Fruit fly (Drosophila melanogaster) Kc167 (cell line): Measurements from ENCODE around the gene Pgant8.

Experiments
- Myc ChIP-seq: fragments of >200 bp; optimal IDR thresholded peaks from 2 replicates; lab custom pipeline; 2017; ENCODE audit warnings: missing external identifiers
- Sin3A ChIP-seq: fragments of >200 bp; optimal IDR thresholded peaks from 2 replicates; lab custom pipeline; 2018; ENCODE audit warnings: missing external identifiers
- h ChIP-seq: fragments of >200 bp; optimal IDR thresholded peaks from 3 replicates; lab custom pipeline; 2018; ENCODE audit warnings: missing external identifiers
- insv ChIP-seq: fragments of >200 bp; optimal IDR thresholded peaks from 3 replicates; lab custom pipeline; 2018; ENCODE audit warnings: missing external identifiers
- psq ChIP-seq: fragments of >200 bp; optimal IDR thresholded peaks from 2 replicates; lab custom pipeline; 2017; ENCODE audit warnings: missing external identifiers
- ttk ChIP-seq: sonication (Bioruptor generic); optimal IDR thresholded peaks from 2 replicates; lab custom pipeline; 2017; ENCODE audit warnings: missing external identifiers

Gene Pgant8

DNA sequence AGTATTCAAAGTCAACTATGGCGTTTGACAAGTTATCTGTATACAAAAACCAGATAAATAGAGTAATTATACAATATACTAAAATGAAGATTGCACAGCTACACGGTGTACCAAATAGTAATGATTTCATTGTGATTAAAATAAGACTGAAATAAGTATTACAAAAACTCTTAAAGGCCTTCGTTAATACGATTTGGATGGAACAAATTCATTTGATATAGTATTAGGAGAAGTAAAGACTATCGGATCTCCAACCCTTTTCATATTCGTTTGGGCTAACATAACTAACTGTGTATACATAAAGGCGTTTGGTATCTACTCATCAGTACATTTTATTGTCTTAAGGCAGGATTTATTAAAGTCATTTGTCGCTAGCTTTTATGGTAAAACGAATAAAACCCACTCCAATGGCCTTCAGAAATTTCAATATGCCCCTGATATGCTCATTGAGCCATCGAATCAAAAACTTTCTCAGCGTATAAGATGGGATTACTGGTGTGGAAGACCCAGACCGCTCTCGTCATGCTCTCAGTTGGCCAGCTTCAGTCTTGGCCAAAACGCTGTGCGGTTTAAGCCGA is at the start of gene Pgant8, which contains the start of gene CG7579:
Gene Pgant8 (plus strand): TSS at position 528 of the 578 bp plus-strand sequence.
Gene CG7579 (minus strand): TSS at position 101 of the 578 bp plus-strand sequence.
- no peak for TF ChIP-seq ttk (lab: Kevin White, UChicago)
- no peak for TF ChIP-seq Sin3A (lab: Kevin White, UChicago)

DNA sequence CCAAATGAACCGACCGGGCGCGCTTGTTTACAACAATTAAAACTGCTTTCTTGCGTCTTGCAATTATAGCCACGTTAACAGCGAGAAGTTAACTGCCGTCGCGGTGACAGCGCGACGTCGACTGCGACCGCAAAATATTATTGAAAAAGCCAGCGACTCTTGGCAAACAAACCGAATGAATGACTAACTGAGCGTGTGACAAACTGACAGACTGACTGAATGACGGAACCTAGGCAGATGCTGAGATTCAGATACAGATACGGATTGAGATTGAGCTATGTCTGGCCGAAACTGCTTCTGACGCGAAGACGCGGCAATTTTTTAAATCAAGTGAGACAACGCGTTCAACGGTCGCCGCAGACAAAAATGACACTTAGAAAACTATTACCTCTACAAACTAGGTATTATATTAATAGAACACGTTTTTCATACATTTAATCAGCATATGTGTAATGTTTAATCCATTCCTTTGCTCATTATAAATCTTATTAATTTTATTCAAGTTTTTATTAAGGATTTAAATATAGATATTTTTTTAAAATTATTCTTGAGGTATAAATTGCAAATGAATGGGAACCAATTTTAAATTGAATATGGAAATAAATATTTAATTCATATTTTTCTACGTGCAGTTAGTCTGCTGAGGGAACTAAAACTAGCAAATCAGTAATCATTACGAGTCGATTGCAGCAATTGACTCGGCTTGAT is 49.1 kb upstream of the Pgant8 start:
- no peak for TF ChIP-seq ttk (lab: Kevin White, UChicago)
- no peak for TF ChIP-seq Sin3A (lab: Kevin White, UChicago)
- no peak for TF ChIP-seq h (lab: Kevin White, UChicago)
- TF ChIP-seq insv (lab: Kevin White, UChicago), result no peak

DNA sequence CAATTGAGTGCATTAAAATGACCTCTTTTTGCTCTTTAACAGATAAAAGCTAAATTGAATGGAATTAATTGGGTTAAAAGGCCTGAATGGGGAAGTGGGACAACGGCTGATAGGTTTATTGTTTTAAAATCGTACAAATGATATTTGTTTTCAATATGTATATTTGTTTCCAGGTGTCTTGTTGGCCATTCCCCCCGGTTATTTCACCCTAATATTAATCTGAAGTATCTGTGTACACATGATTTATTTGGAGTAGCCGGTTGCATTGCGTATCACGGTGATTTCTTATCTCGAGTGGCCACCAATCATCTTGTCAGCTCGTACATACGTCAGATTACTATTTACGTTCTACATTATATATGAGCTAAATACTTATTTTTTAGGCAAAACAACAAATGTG is 47.3 kb upstream of the Pgant8 start:
- TF ChIP-seq insv (lab: Kevin White, UChicago), result no peak
- no peak for TF ChIP-seq ttk (lab: Kevin White, UChicago)

DNA sequence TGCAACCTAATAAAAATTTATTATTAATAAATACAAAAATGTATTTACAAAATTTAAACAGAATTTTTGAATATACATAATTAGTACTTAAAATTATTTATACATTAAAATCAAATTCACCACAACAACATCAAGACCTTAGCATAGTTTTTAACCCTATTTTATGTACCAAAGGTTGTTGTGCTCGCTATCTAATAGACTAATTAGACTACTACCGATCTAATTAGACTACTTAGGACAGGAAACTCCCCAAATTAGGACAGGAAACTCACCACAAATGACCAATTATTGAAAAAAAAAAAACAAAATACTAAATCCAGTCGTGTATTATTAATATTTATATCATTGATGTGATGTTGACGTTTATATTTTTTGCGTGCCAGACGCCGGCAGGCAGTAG is 46.7 kb upstream of the Pgant8 start:
- TF ChIP-seq ttk (lab: Kevin White, UChicago), result no peak

DNA sequence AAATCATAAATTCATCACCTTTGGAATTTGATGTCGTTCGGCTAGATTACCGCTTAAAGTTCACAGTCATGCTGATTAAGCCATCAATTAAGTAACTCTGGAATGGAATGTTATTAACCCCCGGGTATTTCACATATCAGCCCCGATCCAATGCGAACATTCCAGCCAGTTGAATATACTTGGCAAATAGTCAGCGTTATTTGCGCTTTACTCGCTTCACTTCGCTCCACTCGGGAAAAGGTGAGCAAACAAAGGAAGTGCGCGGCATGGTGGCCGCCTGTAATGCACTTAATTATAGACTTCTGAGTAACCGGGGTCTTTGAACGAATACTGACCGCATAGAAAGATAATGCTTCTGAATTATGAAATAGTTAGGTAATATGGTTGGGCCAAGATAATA is 46.1 kb upstream of the Pgant8 start:
- no peak for TF ChIP-seq ttk (lab: Kevin White, UChicago)
- TF ChIP-seq insv (lab: Kevin White, UChicago), result no peak
- no peak for TF ChIP-seq Myc (lab: Kevin White, UChicago)
- no peak for TF ChIP-seq psq (lab: Kevin White, UChicago)

DNA sequence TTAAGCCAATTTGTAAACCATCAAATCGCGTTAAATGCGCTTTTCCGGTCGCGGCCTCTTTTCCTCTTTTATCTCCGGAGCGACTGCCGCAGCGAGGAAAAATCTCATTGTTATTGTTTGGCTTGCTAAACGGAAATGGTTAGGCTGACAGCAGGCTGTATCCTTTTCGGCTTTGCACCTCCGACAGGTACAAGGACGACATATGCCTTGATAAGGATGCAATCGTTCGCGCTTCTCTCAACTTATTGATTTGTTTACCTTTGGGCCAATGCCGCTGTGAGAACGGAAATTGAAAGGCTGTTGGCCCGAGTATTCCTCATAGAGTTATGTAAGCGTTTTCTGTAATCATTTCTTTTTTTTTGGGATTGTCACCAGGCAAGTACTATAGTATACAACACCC is 45.1 kb upstream of the Pgant8 start:
- TF ChIP-seq ttk (lab: Kevin White, UChicago), result no peak
- TF ChIP-seq insv (lab: Kevin White, UChicago), result no peak
- no peak for TF ChIP-seq h (lab: Kevin White, UChicago)
- TF ChIP-seq psq (lab: Kevin White, UChicago), result no peak
- TF ChIP-seq Sin3A (lab: Kevin White, UChicago), result no peak
- no peak for TF ChIP-seq Myc (lab: Kevin White, UChicago)

DNA sequence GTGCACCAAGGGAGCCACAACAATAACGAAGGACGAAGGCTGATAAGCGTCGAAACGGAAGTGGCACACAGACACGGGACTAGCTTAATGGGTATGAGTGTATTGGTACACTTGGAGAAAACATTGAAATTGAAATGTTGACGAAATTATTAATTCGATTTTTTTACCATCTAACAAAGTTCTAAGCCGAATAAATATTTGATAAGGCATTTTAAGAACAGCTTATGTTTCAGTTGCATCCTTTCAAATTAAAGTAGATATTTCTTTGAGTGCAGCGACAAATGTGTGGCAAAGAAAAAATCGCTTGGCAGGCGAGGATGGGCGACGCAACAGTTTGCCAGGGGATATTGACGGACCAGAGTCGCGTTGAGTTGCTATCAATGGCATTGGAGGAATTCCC is 43.7 kb upstream of the Pgant8 start:
- TF ChIP-seq psq (lab: Kevin White, UChicago) (no peak), insv (lab: Kevin White, UChicago) (no peak), ttk (lab: Kevin White, UChicago) (no peak), Sin3A (lab: Kevin White, UChicago) (no peak), Myc (lab: Kevin White, UChicago) (no peak), h (lab: Kevin White, UChicago) (no peak)

DNA sequence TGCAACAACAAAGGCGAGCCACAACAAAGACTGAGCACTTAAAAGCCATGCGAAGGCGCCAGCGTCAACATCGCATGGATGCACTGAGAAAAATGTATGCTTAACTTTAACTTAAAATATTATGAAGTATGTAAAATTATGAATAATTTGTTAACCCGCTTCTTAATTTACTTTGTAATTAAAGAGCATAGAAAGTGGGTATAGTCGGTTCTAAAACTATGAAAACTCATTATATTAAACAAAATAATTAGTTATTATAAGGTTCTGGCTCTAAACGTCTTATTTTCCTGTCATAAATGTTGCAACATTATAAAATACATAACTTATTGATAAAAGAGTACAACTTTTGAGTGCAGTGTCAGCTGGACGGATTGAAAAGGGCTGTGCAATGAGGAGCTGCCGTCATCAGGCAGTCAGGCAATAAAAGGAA is 42.1 kb upstream of the Pgant8 start:
- TF ChIP-seq Myc (lab: Kevin White, UChicago), result no peak
- no peak for TF ChIP-seq ttk (lab: Kevin White, UChicago)
- no peak for TF ChIP-seq h (lab: Kevin White, UChicago)
- TF ChIP-seq insv (lab: Kevin White, UChicago), result no peak

DNA sequence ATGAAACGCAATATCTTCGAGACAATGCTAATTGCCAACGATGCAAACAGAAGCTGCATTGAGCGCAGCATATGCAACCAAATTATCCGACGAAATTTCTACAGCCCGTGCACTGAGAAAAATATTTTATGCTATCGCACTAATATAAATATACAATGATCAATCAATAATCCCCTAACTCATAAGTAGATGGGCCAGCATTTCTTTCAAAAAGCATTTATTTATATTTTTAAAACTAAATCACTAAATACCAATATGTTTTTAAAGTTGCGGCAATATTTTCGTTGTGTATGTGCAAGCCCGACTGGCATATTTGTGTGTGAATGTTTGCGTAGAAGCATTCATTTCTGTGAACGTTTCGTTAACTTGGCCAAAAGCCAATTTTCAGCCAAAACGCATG is 37.5 kb upstream of the Pgant8 start:
- TF ChIP-seq insv (lab: Kevin White, UChicago) (no peak), psq (lab: Kevin White, UChicago) (no peak), h (lab: Kevin White, UChicago) (no peak), ttk (lab: Kevin White, UChicago) (no peak), Myc (lab: Kevin White, UChicago) (no peak), Sin3A (lab: Kevin White, UChicago) (no peak)

DNA sequence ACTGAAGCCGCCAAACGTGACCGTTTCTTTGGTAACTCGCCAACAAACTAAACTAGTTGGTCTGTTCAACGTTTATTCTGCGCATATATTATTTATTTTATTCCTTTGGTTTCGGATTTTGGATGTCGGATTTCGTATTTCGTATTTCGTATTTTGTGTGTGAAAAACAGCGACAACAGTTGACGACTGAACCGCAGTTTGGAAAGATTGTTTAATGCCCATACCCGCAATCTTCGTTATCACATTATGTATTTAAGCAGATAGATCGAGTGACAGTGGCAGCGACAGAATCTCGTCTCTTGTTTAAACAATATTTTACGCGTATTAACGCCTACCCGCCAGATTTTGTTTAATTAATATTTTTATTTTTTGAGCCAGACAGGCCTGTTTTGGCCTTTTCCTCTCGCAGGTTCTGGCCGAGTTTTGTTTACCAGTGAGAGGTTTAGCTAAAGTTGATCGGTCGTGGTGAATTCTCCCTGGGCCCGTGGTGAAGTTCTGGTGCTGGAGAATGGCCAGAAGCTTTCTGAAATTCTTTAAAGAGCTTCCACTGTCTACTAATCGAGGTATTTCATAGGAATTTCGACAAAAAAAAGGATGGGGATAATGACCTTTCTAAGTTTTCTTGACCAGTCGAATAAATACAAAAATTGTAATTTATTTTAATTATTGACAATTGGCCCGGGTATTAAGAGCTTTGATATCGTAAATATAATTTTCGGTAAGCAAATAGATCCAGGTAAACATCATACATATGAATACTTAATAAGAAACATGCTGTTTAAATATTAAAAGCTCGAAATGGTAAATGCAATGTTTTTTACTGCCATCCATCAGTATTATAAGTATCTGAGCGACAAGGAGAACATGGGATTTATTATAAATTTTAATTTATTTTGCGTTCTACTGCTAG is 35.7 kb upstream of the Pgant8 start, which contains the start of the genes comm3 and CG43083:
Gene comm3 (minus strand): TSS at position 51 of the 910 bp plus-strand sequence.
Gene CG43083 (plus strand): TSS at position 860 of the 910 bp plus-strand sequence.
- TF ChIP-seq psq (lab: Kevin White, UChicago) (no peak), h (lab: Kevin White, UChicago) (no peak), Sin3A (lab: Kevin White, UChicago) (no peak), ttk (lab: Kevin White, UChicago) (no peak)

DNA sequence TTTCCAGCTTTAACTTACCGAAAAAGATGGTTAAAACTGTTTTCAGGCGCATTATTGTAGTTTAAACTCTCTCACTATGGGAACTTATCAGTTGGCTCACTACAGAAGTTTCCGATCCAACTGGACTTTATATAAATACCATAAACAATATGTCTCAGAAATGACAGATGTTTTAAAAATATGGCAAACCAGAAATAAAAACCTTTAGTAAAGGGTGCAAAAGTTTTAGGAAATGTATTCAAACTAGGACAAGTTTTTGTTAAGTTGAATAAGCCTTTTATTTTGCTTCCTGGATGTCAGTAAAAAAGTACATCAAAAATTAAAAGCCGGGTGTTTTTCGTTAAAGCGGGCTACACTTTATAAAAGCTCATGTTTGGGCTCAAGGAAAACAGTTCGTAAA is 34.1 kb upstream of the Pgant8 start, which contains the start of the genes Eig71Ea and Eig71Eb:
Gene Eig71Ea (minus strand): TSS at position 101 of the 400 bp plus-strand sequence.
Gene Eig71Eb (plus strand): TSS at position 376 of the 400 bp plus-strand sequence.
- TF ChIP-seq ttk (lab: Kevin White, UChicago), result no peak
- no peak for TF ChIP-seq insv (lab: Kevin White, UChicago)
- TF ChIP-seq psq (lab: Kevin White, UChicago), result no peak
- TF ChIP-seq Myc (lab: Kevin White, UChicago), result no peak

DNA sequence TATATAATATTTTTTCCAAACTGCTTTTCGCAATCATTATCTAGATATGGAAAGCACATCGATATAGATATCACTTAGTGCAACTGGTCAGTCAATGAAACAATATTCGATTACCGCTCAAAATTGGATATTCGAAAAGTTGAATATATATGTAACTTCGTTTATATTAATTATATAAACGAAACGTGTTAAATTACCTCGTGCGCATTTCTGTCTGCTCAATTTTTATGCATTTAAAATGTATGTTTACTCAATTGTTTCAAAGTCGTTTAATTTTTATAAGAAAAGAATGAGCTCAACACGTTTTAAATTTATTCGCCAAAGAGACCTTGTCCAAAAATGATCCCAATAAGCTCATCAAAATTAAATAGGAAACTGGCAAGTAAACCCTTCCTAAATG is 33.1 kb upstream of the Pgant8 start, which contains the start of gene CG43084:
Gene CG43084 (plus strand): TSS at position 301 of the 400 bp plus-strand sequence.
- no peak for TF ChIP-seq psq (lab: Kevin White, UChicago)
- no peak for TF ChIP-seq ttk (lab: Kevin White, UChicago)
- no peak for TF ChIP-seq insv (lab: Kevin White, UChicago)
- no peak for TF ChIP-seq h (lab: Kevin White, UChicago)
- no peak for TF ChIP-seq Sin3A (lab: Kevin White, UChicago)
- no peak for TF ChIP-seq Myc (lab: Kevin White, UChicago)
